Worm (Caenorhabditis elegans): ENCODE results near the gene Y67H2A.10.

ce11 chrIV:13334287-13334686, 45.0 kb upstream of the Y67H2A.10 start:
- TF ChIP-seq him-1 (tag; optimal IDR thresholded peaks at IDR 0.05) (no peak), dao-5 (tag; optimal IDR thresholded peaks at IDR 0.05) (no peak), W03F9.2 (tag; optimal IDR thresholded peaks at IDR 0.05) (no peak)
